Worm (Caenorhabditis elegans): ENCODE results near the gene atfs-1.

ce11 chrV:14171284-14171683 is 22.2 kb upstream of the atfs-1 start, which contains the start of gene cest-2.1:
- TF ChIP-seq F13C5.2 (tag; optimal IDR thresholded peaks at IDR 0.05) (no peak), pes-1 (GFP tag; IDR thresholded peaks at IDR 0.05) (no peak), ama-1 (optimal IDR thresholded peaks at IDR 0.05) (no peak), flt-1 (GFP tag; IDR thresholded peaks at IDR 0.05) (no peak), aly-1 (tag; optimal IDR thresholded peaks at IDR 0.05) (no peak), hmbx-1 (tag; optimal IDR thresholded peaks at IDR 0.05) (no peak), ceh-36 (tag; optimal IDR thresholded peaks at IDR 0.05) (no peak), ets-7 (tag; optimal IDR thresholded peaks at IDR 0.05) (no peak), ceh-13 (GFP tag; optimal IDR thresholded peaks at IDR 0.05) (no peak), tra-4 (tag; optimal IDR thresholded peaks at IDR 0.05) (no peak), hmg-4 (GFP tag; optimal IDR thresholded peaks at IDR 0.05) (no peak), tbx-37 (GFP tag; conservative IDR thresholded peaks at IDR 0.05) (no peak), sea-1 (GFP tag; conservative IDR thresholded peaks at IDR 0.05) (no peak), tbx-11 (GFP tag; IDR thresholded peaks at IDR 0.05) (no peak)

Data from whole organism, early embryonic.